Worm (Caenorhabditis elegans): ENCODE results near the gene cash-1.

DNA sequence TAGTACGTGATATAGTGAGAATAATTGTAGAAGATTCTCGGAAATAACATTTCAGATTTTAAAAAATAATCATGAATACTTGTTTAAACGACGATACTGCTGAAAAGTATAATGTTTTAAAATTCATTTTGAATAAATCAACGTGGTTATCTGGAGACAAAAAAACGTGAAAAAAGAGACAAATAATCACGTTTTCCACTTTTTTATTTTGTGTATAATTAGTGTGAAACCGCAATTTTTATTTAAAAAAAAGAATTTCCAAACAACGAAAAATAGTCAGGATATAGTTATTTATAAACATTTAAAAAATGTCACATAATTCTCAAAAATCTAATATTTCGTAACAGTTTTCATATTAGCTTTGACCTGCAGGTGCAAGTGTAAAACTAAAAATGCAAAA is 44.3 kb downstream of the cash-1 start, which contains the start of gene F15H10.7:
- TF ChIP-seq unc-98 (GFP tag; IDR thresholded peaks at IDR 0.05) (no peak), skn-1 (tag; optimal IDR thresholded peaks at IDR 0.05) (no peak), lin-39 (tag; optimal IDR thresholded peaks at IDR 0.05) (no peak)

All from whole organism, L1 larva.